Worm (Caenorhabditis elegans) whole organism, L3 larva: ENCODE results near the gene npax-4.

Experiments used
- R02D3.7 ChIP-seq: fragments of 150-350 bp; optimal IDR thresholded peaks from 2 replicates; lab custom pipeline; 2014; ENCODE audit warnings: missing biosample characterization, missing genetic modification characterization
- ZK546.5 ChIP-seq: sonication (generic microtip); optimal IDR thresholded peaks from 2 replicates; lab custom pipeline; 2017; ENCODE audit warnings: missing biosample characterization, missing genetic modification characterization
- aly-2 ChIP-seq: fragments of 150-350 bp; optimal IDR thresholded peaks from 2 replicates; lab custom pipeline; 2014; ENCODE audit warnings: missing biosample characterization, missing genetic modification characterization
- ama-1 ChIP-seq: fragments of 150-350 bp; optimal IDR thresholded peaks from 2 replicates; lab custom pipeline; 2018
- ceh-16 ChIP-seq: sonication (generic microtip); optimal IDR thresholded peaks from 2 replicates; lab custom pipeline; 2017; ENCODE audit warnings: missing biosample characterization, missing genetic modification characterization
- ceh-28 ChIP-seq: fragments of 150-350 bp; optimal IDR thresholded peaks from 2 replicates; lab custom pipeline; 2014; ENCODE audit warnings: missing biosample characterization, missing genetic modification reagents, missing genetic modification characterization
- ceh-82 ChIP-seq: fragments of 150-350 bp; optimal IDR thresholded peaks from 2 replicates; lab custom pipeline; 2014; ENCODE audit warnings: missing biosample characterization, missing genetic modification characterization
- ceh-9 ChIP-seq: sonication (generic microtip); optimal IDR thresholded peaks from 2 replicates; lab custom pipeline; 2018; ENCODE audit warnings: missing biosample characterization, missing genetic modification characterization
- daf-12 ChIP-seq: fragments of 150-350 bp; optimal IDR thresholded peaks from 2 replicates; lab custom pipeline; 2014; ENCODE audit warnings: missing biosample characterization, missing genetic modification reagents, missing genetic modification characterization
- egl-27 ChIP-seq: sonication (generic microtip); optimal IDR thresholded peaks from 4 replicates; lab custom pipeline; 2017; ENCODE audit warnings: missing biosample characterization, missing genetic modification reagents, missing genetic modification characterization
- egl-5 ChIP-seq: fragments of 150-350 bp; optimal IDR thresholded peaks from 2 replicates; lab custom pipeline; 2017; ENCODE audit warnings: missing biosample characterization, missing genetic modification reagents, missing genetic modification characterization, inconsistent platforms
- elt-1 ChIP-seq: fragments of 150-350 bp; optimal IDR thresholded peaks from 2 replicates; lab custom pipeline; 2014; ENCODE audit warnings: missing biosample characterization, missing genetic modification characterization
- elt-2 ChIP-seq: sonication (generic microtip); optimal IDR thresholded peaks from 2 replicates; lab custom pipeline; 2016; ENCODE audit warnings: missing genetic modification reagents, mild to moderate bottlenecking, missing genetic modification characterization, missing compliant biosample characterization
- elt-3 ChIP-seq, 3 experiments: fragments of 150-350 bp in 1 of 3; sonication (generic microtip) in 2 of 3; optimal IDR thresholded peaks; 2 replicates in 2 of 3; 4 replicates in 1 of 3; lab custom pipeline; 2014 to 2017; ENCODE audit warnings: missing biosample characterization in 3 of 3, missing genetic modification characterization in 3 of 3
- eor-1 ChIP-seq, 2 experiments: fragments of 150-350 bp; optimal IDR thresholded peaks; 2 replicates each; lab custom pipeline; 2014 to 2018; ENCODE audit warnings: missing biosample characterization in 2 of 2, missing genetic modification characterization in 2 of 2
- fkh-10 ChIP-seq: sonication (generic microtip); optimal IDR thresholded peaks from 2 replicates; lab custom pipeline; 2017; ENCODE audit warnings: missing biosample characterization, missing genetic modification reagents, missing genetic modification characterization
- fkh-2 ChIP-seq: fragments of 150-350 bp; optimal IDR thresholded peaks from 2 replicates; lab custom pipeline; 2014; ENCODE audit warnings: missing biosample characterization, missing genetic modification reagents, missing genetic modification characterization
- fos-1 ChIP-seq: fragments of 150-350 bp; optimal IDR thresholded peaks from 2 replicates; lab custom pipeline; 2014; ENCODE audit warnings: missing biosample characterization, missing genetic modification characterization
- hmg-11 ChIP-seq: sonication (generic microtip); optimal IDR thresholded peaks from 2 replicates; lab custom pipeline; 2016; ENCODE audit warnings: missing genetic modification characterization, missing compliant biosample characterization
- jun-1 ChIP-seq: fragments of 150-350 bp; optimal IDR thresholded peaks from 2 replicates; lab custom pipeline; 2014; ENCODE audit warnings: missing biosample characterization, missing genetic modification reagents, missing genetic modification characterization
- lin-15B ChIP-seq: fragments of 150-350 bp; optimal IDR thresholded peaks from 2 replicates; lab custom pipeline; 2014; ENCODE audit warnings: missing biosample characterization, missing genetic modification characterization
- lin-39 ChIP-seq: fragments of 150-350 bp; optimal IDR thresholded peaks from 2 replicates; lab custom pipeline; 2018; ENCODE audit warnings: missing biosample characterization, missing genetic modification reagents, missing genetic modification characterization
- lsy-12 ChIP-seq: sonication (generic microtip); optimal IDR thresholded peaks from 2 replicates; lab custom pipeline; 2016; ENCODE audit warnings: mild to moderate bottlenecking, missing genetic modification characterization, missing compliant biosample characterization
- mdl-1 ChIP-seq: fragments of 150-350 bp; optimal IDR thresholded peaks from 2 replicates; lab custom pipeline; 2014; ENCODE audit warnings: missing biosample characterization, missing genetic modification characterization
- mml-1 ChIP-seq: fragments of 150-350 bp; sonication (generic microtip); optimal IDR thresholded peaks from 3 replicates; lab custom pipeline; 2014; ENCODE audit warnings: missing biosample characterization, missing genetic modification characterization
- nfya-1 ChIP-seq: sonication (generic microtip); optimal IDR thresholded peaks from 2 replicates; lab custom pipeline; 2017; ENCODE audit warnings: missing genetic modification characterization, mild to moderate bottlenecking, missing compliant biosample characterization, antibody characterized with exemption, moderate library complexity; ENCODE audit not compliant: insufficient read depth
- nhr-11 ChIP-seq: fragments of 150-350 bp; optimal IDR thresholded peaks from 2 replicates; lab custom pipeline; 2014; ENCODE audit warnings: missing biosample characterization, missing genetic modification characterization
- nhr-12 ChIP-seq: fragments of 150-350 bp; optimal IDR thresholded peaks from 2 replicates; lab custom pipeline; 2014; ENCODE audit warnings: missing biosample characterization, missing genetic modification characterization
- nhr-23 ChIP-seq: fragments of 150-350 bp; optimal IDR thresholded peaks from 2 replicates; lab custom pipeline; 2014; ENCODE audit warnings: missing biosample characterization, missing genetic modification reagents, missing genetic modification characterization
- nhr-237 ChIP-seq: fragments of 150-350 bp; optimal IDR thresholded peaks from 2 replicates; lab custom pipeline; 2014; ENCODE audit warnings: missing biosample characterization, missing genetic modification characterization
- nhr-25 ChIP-seq: sonication (generic microtip); optimal IDR thresholded peaks from 2 replicates; lab custom pipeline; 2017; ENCODE audit warnings: missing biosample characterization, missing genetic modification characterization
- nhr-28 ChIP-seq: fragments of 150-350 bp; optimal IDR thresholded peaks from 2 replicates; lab custom pipeline; 2014; ENCODE audit warnings: missing biosample characterization, missing genetic modification characterization
- nhr-43 ChIP-seq: sonication (generic microtip); optimal IDR thresholded peaks from 2 replicates; lab custom pipeline; 2016; ENCODE audit warnings: mild to moderate bottlenecking, missing genetic modification characterization, missing compliant biosample characterization; ENCODE audit not compliant: poor library complexity, severe bottlenecking
- nhr-67 ChIP-seq: fragments of 150-350 bp; optimal IDR thresholded peaks from 2 replicates; lab custom pipeline; 2014; ENCODE audit warnings: missing biosample characterization, missing genetic modification characterization
- nhr-76 ChIP-seq: fragments of 150-350 bp; sonication (generic microtip); optimal IDR thresholded peaks from 5 replicates; lab custom pipeline; 2014; ENCODE audit warnings: missing biosample characterization, missing genetic modification characterization
- nhr-77 ChIP-seq: fragments of 150-350 bp; optimal IDR thresholded peaks from 2 replicates; lab custom pipeline; 2014; ENCODE audit warnings: missing biosample characterization, missing genetic modification characterization
- pha-4 ChIP-seq: fragments of 150-350 bp; optimal IDR thresholded peaks from 2 replicates; lab custom pipeline; 2014; ENCODE audit warnings: missing biosample characterization, missing genetic modification reagents, missing genetic modification characterization
- pqm-1 ChIP-seq: fragments of 150-350 bp; optimal IDR thresholded peaks from 2 replicates; lab custom pipeline; 2017; ENCODE audit warnings: missing biosample characterization, missing genetic modification characterization, inconsistent platforms
- sea-2 ChIP-seq: fragments of 150-350 bp; sonication (generic microtip); optimal IDR thresholded peaks from 4 replicates; lab custom pipeline; 2014; ENCODE audit warnings: missing biosample characterization, missing genetic modification reagents, missing genetic modification characterization
- skn-1 ChIP-seq: fragments of 150-350 bp; optimal IDR thresholded peaks from 2 replicates; lab custom pipeline; 2014; ENCODE audit warnings: missing biosample characterization, missing genetic modification characterization
- snpc-4 ChIP-seq: fragments of 150-350 bp; optimal IDR thresholded peaks from 2 replicates; lab custom pipeline; 2014; ENCODE audit warnings: missing biosample characterization, missing genetic modification characterization
- tbx-2 ChIP-seq: sonication (generic microtip); optimal IDR thresholded peaks from 2 replicates; lab custom pipeline; 2016; ENCODE audit warnings: mild to moderate bottlenecking, missing genetic modification characterization, missing compliant biosample characterization
- unc-39 ChIP-seq: sonication (generic microtip); optimal IDR thresholded peaks from 4 replicates; lab custom pipeline; 2017; ENCODE audit warnings: missing biosample characterization, missing genetic modification characterization
- unc-62 ChIP-seq: fragments of 150-350 bp; sonication (generic microtip); optimal IDR thresholded peaks from 4 replicates; lab custom pipeline; 2014; ENCODE audit warnings: missing biosample characterization, missing genetic modification reagents, missing genetic modification characterization
- zag-1 ChIP-seq: fragments of 150-350 bp; optimal IDR thresholded peaks from 2 replicates; lab custom pipeline; 2014; ENCODE audit warnings: missing biosample characterization, missing genetic modification characterization
- ztf-11 ChIP-seq: fragments of 150-350 bp; optimal IDR thresholded peaks from 2 replicates; lab custom pipeline; 2014; ENCODE audit warnings: missing biosample characterization, missing genetic modification characterization
- ztf-4 ChIP-seq: fragments of 150-350 bp; optimal IDR thresholded peaks from 2 replicates; lab custom pipeline; 2014; ENCODE audit warnings: missing biosample characterization, missing genetic modification characterization

npax-4 gene

ce11 chrIV:8869624-8870023, 10.1 kb downstream of the npax-4 start, which contains the start of gene npp-23:
npp-23 (minus strand) TSS chrIV:8869679.
- peak; percentile 9 for TF ChIP-seq nhr-25
- TF ChIP-seq nhr-12 (tag; lab: Kevin White, UChicago) = no peak
- no peak for TF ChIP-seq ceh-9 (tag; lab: Kevin White, UChicago)
- TF ChIP-seq pha-4 (tag; lab: Kevin White, UChicago) = peak; percentile 75
- TF ChIP-seq nhr-77 (tag; lab: Kevin White, UChicago) = no peak
- TF ChIP-seq nhr-28 = no peak
- TF ChIP-seq nhr-23 = peak; percentile 43
- peak; percentile 49 for TF ChIP-seq lin-15B (tag; lab: Kevin White, UChicago)
- TF ChIP-seq ceh-16 (tag; lab: Kevin White, UChicago) = no peak
- no peak for TF ChIP-seq fkh-2 (tag; lab: Kevin White, UChicago)
- TF ChIP-seq skn-1 (tag; lab: Kevin White, UChicago) = no peak
- peak; percentile 65 for TF ChIP-seq snpc-4 (tag; lab: Kevin White, UChicago)

- TF ChIP-seq nhr-28 (no peak), elt-2 (peak; percentile 51), sea-2 (GFP tag; lab: Kevin White, UChicago) (no peak), unc-62 (no peak), R02D3.7 (tag; lab: Kevin White, UChicago) (no peak), lin-15B (tag; lab: Kevin White, UChicago) (no peak), pha-4 (tag; lab: Kevin White, UChicago) (peak; percentile 11), lin-39 (tag; lab: Kevin White, UChicago) (no peak), hmg-11 (no peak), nhr-237 (tag; lab: Kevin White, UChicago) (no peak), nhr-25 (no peak)
Observed at ce11 chrIV:8867562-8867961, 12.1 kb downstream of the npax-4 start.

ce11 chrIV:8866092-8866491, 13.6 kb downstream of the npax-4 start:
- peak; percentile 83 for TF ChIP-seq elt-2
- TF ChIP-seq ceh-9 (tag; lab: Kevin White, UChicago) = no peak
- peak; percentile 84 for TF ChIP-seq unc-62
- TF ChIP-seq nhr-11 (tag; lab: Kevin White, UChicago) = no peak
- TF ChIP-seq ama-1 (lab: Kevin White, UChicago) = peak; percentile 57
- no peak for TF ChIP-seq elt-1 (tag; lab: Kevin White, UChicago)
- TF ChIP-seq nhr-76 (tag; lab: Kevin White, UChicago) = no peak
- TF ChIP-seq nhr-23 = peak; percentile 49
- TF ChIP-seq fkh-2 (tag; lab: Kevin White, UChicago) = no peak
- no peak for TF ChIP-seq unc-39 (tag; lab: Kevin White, UChicago)
- no peak for TF ChIP-seq nhr-43 (tag; lab: Kevin White, UChicago)
- TF ChIP-seq mml-1 (tag; lab: Kevin White, UChicago) = no peak
- no peak for TF ChIP-seq eor-1 (tag; optimal IDR thresholded peaks at IDR 0.05; lab: Kevin White, UChicago)
- TF ChIP-seq ZK546.5 = no peak
- no peak for TF ChIP-seq elt-3 (tag; optimal IDR thresholded peaks at IDR 0.05; lab: Kevin White, UChicago)
- no peak for TF ChIP-seq fkh-10 (GFP tag; lab: Kevin White, UChicago)
- TF ChIP-seq R02D3.7 (tag; lab: Kevin White, UChicago) = no peak
- TF ChIP-seq lin-15B (tag; lab: Kevin White, UChicago) = peak; percentile 21
- TF ChIP-seq nhr-67 (tag; lab: Kevin White, UChicago) = no peak
- peak; percentile 37 for TF ChIP-seq fos-1 (tag; lab: Kevin White, UChicago)
- TF ChIP-seq nhr-25 = peak; percentile 95
- no peak for TF ChIP-seq nhr-12 (tag; lab: Kevin White, UChicago)
- TF ChIP-seq jun-1 (tag; lab: Kevin White, UChicago) = peak; percentile 16
- peak; percentile 27 for TF ChIP-seq pqm-1 (tag; lab: Kevin White, UChicago)
- TF ChIP-seq nhr-77 (tag; lab: Kevin White, UChicago) = no peak
- TF ChIP-seq ceh-28 (tag; lab: Kevin White, UChicago) = no peak
- peak; percentile 53 for TF ChIP-seq nfya-1
- peak; percentile 49 for TF ChIP-seq lin-39 (tag; lab: Kevin White, UChicago)
- TF ChIP-seq aly-2 (tag; lab: Kevin White, UChicago) = no peak
- TF ChIP-seq egl-27 (tag; lab: Kevin White, UChicago) = no peak
- TF ChIP-seq ztf-4 (tag; lab: Kevin White, UChicago) = no peak
- TF ChIP-seq daf-12 (tag; lab: Kevin White, UChicago) = no peak
- peak; percentile 35 for TF ChIP-seq egl-5
- TF ChIP-seq skn-1 (tag; lab: Kevin White, UChicago) = no peak
- TF ChIP-seq lsy-12 (tag; lab: Kevin White, UChicago) = peak; percentile 23
- TF ChIP-seq snpc-4 (tag; lab: Kevin White, UChicago) = peak; percentile 50
- no peak for TF ChIP-seq ztf-11 (tag; lab: Kevin White, UChicago)
- TF ChIP-seq hmg-11 = peak; percentile 39
- peak; percentile 81 for TF ChIP-seq pha-4 (tag; lab: Kevin White, UChicago)
- TF ChIP-seq tbx-2 = no peak
- no peak for TF ChIP-seq zag-1 (tag; lab: Kevin White, UChicago)
- no peak for TF ChIP-seq sea-2 (GFP tag; lab: Kevin White, UChicago)
- TF ChIP-seq nhr-237 (tag; lab: Kevin White, UChicago) = no peak
- peak; percentile 4 for TF ChIP-seq mdl-1 (tag; lab: Kevin White, UChicago)
- no peak for TF ChIP-seq ceh-16 (tag; lab: Kevin White, UChicago)
- TF ChIP-seq nhr-28 = no peak
- TF ChIP-seq ceh-82 (tag; lab: Kevin White, UChicago) = no peak
